Worm (Caenorhabditis elegans): Measurements from ENCODE around the gene fbxb-117.

fbxb-117 gene

ce11 chrV:19250983-19251382, 31.4 kb upstream of the fbxb-117 start, which contains the start of gene str-81:
TSS of gene str-81 (minus strand) at chrV:19251083.
- TF ChIP-seq ztf-1 (GFP tag; conservative IDR thresholded peaks at IDR 0.05) (no peak), mab-5 (tag; optimal IDR thresholded peaks at IDR 0.05) (no peak), snpc-4 (tag; optimal IDR thresholded peaks at IDR 0.05) (no peak), lin-39 (tag; optimal IDR thresholded peaks at IDR 0.05) (no peak)

- TF ChIP-seq R02D3.7 (tag; optimal IDR thresholded peaks at IDR 0.05), result no peak
- TF ChIP-seq unc-39 (tag; optimal IDR thresholded peaks at IDR 0.05), result no peak
- TF ChIP-seq Y55F3AM.14 (GFP tag; optimal IDR thresholded peaks at IDR 0.05), result no peak
- TF ChIP-seq ZK546.5 (tag; optimal IDR thresholded peaks at IDR 0.05), result no peak
- TF ChIP-seq elt-1 (tag; optimal IDR thresholded peaks at IDR 0.05), result no peak
- no peak for TF ChIP-seq fos-1 (tag; optimal IDR thresholded peaks at IDR 0.05)
- TF ChIP-seq nhr-77 (tag; optimal IDR thresholded peaks at IDR 0.05), result no peak
- no peak for TF ChIP-seq nhr-21 (tag; optimal IDR thresholded peaks at IDR 0.05)
Observed at ce11 chrV:19251844-19252243, 30.6 kb upstream of the fbxb-117 start, which contains the start of gene F21D9.11. TSS of gene F21D9.11 (plus strand) at chrV:19252144.

- TF ChIP-seq peb-1 (tag; optimal IDR thresholded peaks at IDR 0.05) (no peak), mab-5 (tag; optimal IDR thresholded peaks at IDR 0.05) (no peak), ztf-11 (tag; optimal IDR thresholded peaks at IDR 0.05) (no peak), lin-11 (tag; optimal IDR thresholded peaks at IDR 0.05) (no peak), snpc-4 (tag; optimal IDR thresholded peaks at IDR 0.05) (no peak), ceh-82 (tag; optimal IDR thresholded peaks at IDR 0.05) (no peak), nhr-25 (tag; optimal IDR thresholded peaks at IDR 0.05) (no peak), F13H6.1 (tag; optimal IDR thresholded peaks at IDR 0.05) (no peak), crh-2 (tag; optimal IDR thresholded peaks at IDR 0.05) (no peak), unc-55 (GFP tag; optimal IDR thresholded peaks at IDR 0.05) (no peak), R02D3.7 (tag; optimal IDR thresholded peaks at IDR 0.05) (no peak), nhr-77 (tag; optimal IDR thresholded peaks at IDR 0.05) (no peak), sma-3 (GFP tag; optimal IDR thresholded peaks at IDR 0.05) (no peak), ZK546.5 (tag; optimal IDR thresholded peaks at IDR 0.05) (no peak), skn-1 (tag; optimal IDR thresholded peaks at IDR 0.05) (no peak), ztf-1 (GFP tag; conservative IDR thresholded peaks at IDR 0.05) (no peak), nhr-6 (tag; optimal IDR thresholded peaks at IDR 0.05) (no peak), egl-27 (tag; optimal IDR thresholded peaks at IDR 0.05) (no peak)
Observed at ce11 chrV:19253520-19253919, 28.9 kb upstream of the fbxb-117 start, which contains the start of gene F21D9.4. TSS of gene F21D9.4 (plus strand) at chrV:19253820.

- TF ChIP-seq F13H6.1 (tag; optimal IDR thresholded peaks at IDR 0.05) (no peak), unc-39 (tag; optimal IDR thresholded peaks at IDR 0.05) (no peak), ceh-82 (tag; optimal IDR thresholded peaks at IDR 0.05) (no peak), ama-1 (optimal IDR thresholded peaks at IDR 0.05) (no peak), nhr-11 (tag; optimal IDR thresholded peaks at IDR 0.05) (no peak), Y55F3AM.14 (GFP tag; optimal IDR thresholded peaks at IDR 0.05) (no peak), elt-3 (tag; optimal IDR thresholded peaks at IDR 0.05) (no peak), nhr-77 (tag; optimal IDR thresholded peaks at IDR 0.05) (no peak), mbf-1 (tag; optimal IDR thresholded peaks at IDR 0.05) (no peak), aly-2 (tag; optimal IDR thresholded peaks at IDR 0.05) (no peak), nhr-21 (tag; optimal IDR thresholded peaks at IDR 0.05) (no peak), nhr-129 (tag; optimal IDR thresholded peaks at IDR 0.05) (no peak), nhr-23 (tag; optimal IDR thresholded peaks at IDR 0.05) (no peak), nhr-12 (tag; optimal IDR thresholded peaks at IDR 0.05) (no peak), egl-27 (tag; optimal IDR thresholded peaks at IDR 0.05) (no peak), gmeb-1 (tag; optimal IDR thresholded peaks at IDR 0.05) (no peak)
Observed at ce11 chrV:19257653-19258052, 24.8 kb upstream of the fbxb-117 start, which contains the start of gene F21D9.3. TSS of gene F21D9.3 (minus strand) at chrV:19257753.

ce11 chrV:19259403-19259802, 23.0 kb upstream of the fbxb-117 start:
- no peak for TF ChIP-seq lin-11 (tag; optimal IDR thresholded peaks at IDR 0.05)
- TF ChIP-seq ceh-16 (tag; optimal IDR thresholded peaks at IDR 0.05), result no peak
- no peak for TF ChIP-seq ztf-1 (GFP tag; conservative IDR thresholded peaks at IDR 0.05)
- TF ChIP-seq sem-4 (tag; optimal IDR thresholded peaks at IDR 0.05), result no peak

ce11 chrV:19260686-19261085, 21.7 kb upstream of the fbxb-117 start:
- no peak for TF ChIP-seq gmeb-1 (tag; optimal IDR thresholded peaks at IDR 0.05)
- TF ChIP-seq snpc-4 (tag; optimal IDR thresholded peaks at IDR 0.05), result no peak
- no peak for TF ChIP-seq nhr-237 (tag; optimal IDR thresholded peaks at IDR 0.05)
- TF ChIP-seq ceh-82 (tag; optimal IDR thresholded peaks at IDR 0.05), result no peak
- no peak for TF ChIP-seq peb-1 (tag; optimal IDR thresholded peaks at IDR 0.05)
- no peak for TF ChIP-seq R02D3.7 (tag; optimal IDR thresholded peaks at IDR 0.05)
- TF ChIP-seq nhr-25 (tag; optimal IDR thresholded peaks at IDR 0.05), result no peak
- TF ChIP-seq lsy-2 (tag; optimal IDR thresholded peaks at IDR 0.05), result no peak
- TF ChIP-seq sem-4 (tag; optimal IDR thresholded peaks at IDR 0.05), result no peak
- no peak for TF ChIP-seq lin-11 (tag; optimal IDR thresholded peaks at IDR 0.05)
- no peak for TF ChIP-seq sma-9 (GFP tag; optimal IDR thresholded peaks at IDR 0.05)
- TF ChIP-seq sma-9 (tag; optimal IDR thresholded peaks at IDR 0.05), result no peak
- TF ChIP-seq Y55F3AM.14 (GFP tag; optimal IDR thresholded peaks at IDR 0.05), result no peak
- no peak for TF ChIP-seq elt-1 (tag; optimal IDR thresholded peaks at IDR 0.05)
- TF ChIP-seq aly-2 (tag; optimal IDR thresholded peaks at IDR 0.05), result no peak
- no peak for TF ChIP-seq nhr-12 (tag; optimal IDR thresholded peaks at IDR 0.05)
- no peak for TF ChIP-seq skn-1 (tag; optimal IDR thresholded peaks at IDR 0.05)
- TF ChIP-seq sma-3 (GFP tag; optimal IDR thresholded peaks at IDR 0.05), result no peak
- TF ChIP-seq unc-55 (GFP tag; optimal IDR thresholded peaks at IDR 0.05), result no peak
- no peak for TF ChIP-seq crh-2 (tag; optimal IDR thresholded peaks at IDR 0.05)

Data from whole organism, L2 larva.